Worm (Caenorhabditis elegans) whole organism, L3 larva: ENCODE results near the gene C30G7.2.

Experiments used
- elt-2 ChIP-seq: sonication (generic microtip); optimal IDR thresholded peaks from 2 replicates; lab custom pipeline; 2016; ENCODE audit warnings: missing genetic modification reagents, mild to moderate bottlenecking, missing genetic modification characterization, missing compliant biosample characterization
- pha-4 ChIP-seq: fragments of 150-350 bp; optimal IDR thresholded peaks from 2 replicates; lab custom pipeline; 2014; ENCODE audit warnings: missing biosample characterization, missing genetic modification reagents, missing genetic modification characterization

DNA sequence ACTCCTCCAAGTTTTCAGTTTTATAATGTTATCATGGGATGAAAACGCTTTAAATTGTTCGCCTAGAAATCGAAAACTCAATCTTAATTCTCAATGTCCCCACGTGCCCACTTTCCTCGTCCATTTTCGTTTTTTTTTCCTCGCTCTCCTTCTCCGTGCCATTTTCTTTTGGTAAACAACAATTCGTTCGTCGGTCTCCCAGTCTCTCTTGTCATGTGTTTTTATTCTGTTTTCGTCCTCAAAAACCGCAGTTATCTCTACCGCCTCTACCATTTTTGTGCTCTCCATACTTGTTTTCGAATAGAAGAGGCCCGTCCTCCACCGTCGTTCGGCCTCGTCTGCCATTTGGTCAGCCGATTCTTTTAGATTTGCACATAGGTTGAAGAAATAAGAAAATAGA, 11.9 kb downstream of the C30G7.2 start:
- TF ChIP-seq pha-4 (tag; lab: Kevin White, UChicago) (peak; percentile 86), elt-2 (tag; lab: Kevin White, UChicago) (no peak)
